Fruit fly (Drosophila melanogaster): ENCODE results near the gene CG2200.

The CG2200 gene

dm6 chrX:13112238-13112829 is 18.2 kb downstream of the CG2200 start, which contains the start of gene Chpf (continued):
- TF ChIP-seq tna (GFP tag; IDR thresholded peaks at IDR 0.05; ENCODE audit: partially characterized antibody), result peak; percentile 71
- no peak for TF ChIP-seq CG6854 (GFP tag; optimal IDR thresholded peaks at IDR 0.05)
- peak in 1 of 2 experiments; percentile 22 for TF ChIP-seq Pdp1 (GFP tag; optimal IDR thresholded peaks at IDR 0.05)
- peak; percentile 88; the same call in 3 of the 4 replicates for TF ChIP-seq chinmo (GFP tag; IDR thresholded peaks at IDR 0.05; ENCODE audit: partially characterized antibody)
- TF ChIP-seq MBD-R2 (GFP tag; IDR thresholded peaks at IDR 0.05), result no peak
- peak; percentile 73 for TF ChIP-seq CG13287 (GFP tag; IDR thresholded peaks at IDR 0.05; ENCODE audit: partially characterized antibody)
- TF ChIP-seq CG2116 (GFP tag; optimal IDR thresholded peaks at IDR 0.05), result peak; percentile 63
- TF ChIP-seq stwl (tag; optimal IDR thresholded peaks at IDR 0.05), result peak; percentile 43
- peak; percentile 46; the same call in 2 of the 3 replicates for TF ChIP-seq row (GFP tag; IDR thresholded peaks at IDR 0.05)
- peak; percentile 74; the same call in 3 of the 4 replicates for TF ChIP-seq Dll (GFP tag; IDR thresholded peaks at IDR 0.05; ENCODE audit: partially characterized antibody)
- no peak for TF ChIP-seq H15 (GFP tag; IDR thresholded peaks at IDR 0.05)
- TF ChIP-seq vnd (GFP tag; IDR thresholded peaks at IDR 0.05; ENCODE audit: partially characterized antibody), result peak; percentile 87
- no peak for TF ChIP-seq CG1529 (GFP tag; optimal IDR thresholded peaks at IDR 0.05)
- peak; percentile 86 for TF ChIP-seq HLH4C (GFP tag; IDR thresholded peaks at IDR 0.05; ENCODE audit: partially characterized antibody)
- TF ChIP-seq NK7.1 (GFP tag; optimal IDR thresholded peaks at IDR 0.05), result peak; percentile 9
- TF ChIP-seq BtbVII (GFP tag; optimal IDR thresholded peaks at IDR 0.05), result no peak
- no peak for TF ChIP-seq Vsx1 (GFP tag; optimal IDR thresholded peaks at IDR 0.05)
- TF ChIP-seq knrl (GFP tag; IDR thresholded peaks at IDR 0.05; ENCODE audit: partially characterized antibody), result peak; percentile 83
- peak; percentile 80 for TF ChIP-seq Scr (GFP tag; IDR thresholded peaks at IDR 0.05; ENCODE audit: partially characterized antibody)
- TF ChIP-seq CG14710 (tag; optimal IDR thresholded peaks at IDR 0.05), result peak; percentile 18
- peak; percentile 18 for TF ChIP-seq scrt (GFP tag; optimal IDR thresholded peaks at IDR 0.05)
- TF ChIP-seq CG10431 (GFP tag; optimal IDR thresholded peaks at IDR 0.05), result no peak
- no peak for TF ChIP-seq PHDP (tag; optimal IDR thresholded peaks at IDR 0.05)
- no peak for TF ChIP-seq B-H1 (GFP tag; IDR thresholded peaks at IDR 0.05)
- no peak for TF ChIP-seq D (optimal IDR thresholded peaks at IDR 0.05)
- TF ChIP-seq D (GFP tag; optimal IDR thresholded peaks at IDR 0.05), result no peak
- TF ChIP-seq E2f1 (GFP tag; IDR thresholded peaks at IDR 0.05), result no peak
- peak; percentile 32; the same call in 1 of the 2 replicates for TF ChIP-seq Ptx1 (GFP tag; IDR thresholded peaks at IDR 0.05)
- peak; percentile 5 for TF ChIP-seq bab2 (GFP tag; optimal IDR thresholded peaks at IDR 0.05)
- no peak for TF ChIP-seq grau (tag; optimal IDR thresholded peaks at IDR 0.05)
- no peak for TF ChIP-seq schlank (tag; optimal IDR thresholded peaks at IDR 0.05)
- TF ChIP-seq CG7357 (GFP tag; IDR thresholded peaks at IDR 0.05), result peak; percentile 97
- TF ChIP-seq ssp (GFP tag; IDR thresholded peaks at IDR 0.05), result peak; percentile 83
- TF ChIP-seq Rfx (GFP tag; IDR thresholded peaks at IDR 0.05), result peak; percentile 40
- no peak for TF ChIP-seq CG4730 (GFP tag; IDR thresholded peaks at IDR 0.05)
- TF ChIP-seq NFAT (GFP tag; IDR thresholded peaks at IDR 0.05), result 0 out of 2 replicates have a peak, but pooled peaks have one; percentile 20
- peak; percentile 63 for TF ChIP-seq CG30020 (tag; optimal IDR thresholded peaks at IDR 0.05)
- no peak for TF ChIP-seq CG7271 (tag; optimal IDR thresholded peaks at IDR 0.05)
- TF ChIP-seq sob (GFP tag; IDR thresholded peaks at IDR 0.05), result no peak
- no peak for TF ChIP-seq Fer2 (tag; optimal IDR thresholded peaks at IDR 0.05)
- TF ChIP-seq vfl (GFP tag; optimal IDR thresholded peaks at IDR 0.05), result no peak
- peak; percentile 25 for TF ChIP-seq CG15514 (GFP tag; optimal IDR thresholded peaks at IDR 0.05)
- TF ChIP-seq CG17361 (GFP tag; IDR thresholded peaks at IDR 0.05), result peak; percentile 41; the same call in 1 of the 3 replicates
- TF ChIP-seq pan (optimal IDR thresholded peaks at IDR 0.05), result no peak
- peak in 1 of 2 experiments; percentile 28 for TF ChIP-seq pan (GFP tag; optimal IDR thresholded peaks at IDR 0.05 in 1 of 2, IDR thresholded peaks at IDR 0.05 in 1 of 2)
- no peak for TF ChIP-seq aop (GFP tag; IDR thresholded peaks at IDR 0.05)
- TF ChIP-seq CG31224 (GFP tag; IDR thresholded peaks at IDR 0.05), result no peak
- no peak for TF ChIP-seq da (GFP tag; optimal IDR thresholded peaks at IDR 0.05)
- peak; percentile 7 for TF ChIP-seq CG17186 (GFP tag; optimal IDR thresholded peaks at IDR 0.05)
- TF ChIP-seq CoRest (tag; optimal IDR thresholded peaks at IDR 0.05), result no peak

Measured in whole organism, embryonic.